Fruit fly (Drosophila melanogaster) whole organism, embryonic: ENCODE data around the gene mh.
A peak's percentile ranks its signal among the peaks of the same experiment; 100 is the strongest.

Experiments
- CG12219 ChIP-seq: fragments of 200-800 bp; sonication (Bioruptor generic); optimal IDR thresholded peaks from 3 replicates; lab custom pipeline; 2018; ENCODE audit warnings: missing biosample characterization, mild to moderate bottlenecking, missing genetic modification characterization
- CG13624 ChIP-seq: fragments of 200-800 bp; sonication (Bioruptor generic); optimal IDR thresholded peaks from 2 replicates; lab custom pipeline; 2016; ENCODE audit warnings: missing biosample characterization, missing genetic modification characterization
- CG13894 ChIP-seq: fragments of 200-800 bp; sonication (Bioruptor generic); optimal IDR thresholded peaks from 3 replicates; lab custom pipeline; 2018; ENCODE audit warnings: missing biosample characterization, mild to moderate bottlenecking, missing genetic modification characterization, moderate library complexity
- CG17359 ChIP-seq: fragments of 200-800 bp; sonication (Bioruptor generic); optimal IDR thresholded peaks from 3 replicates; lab custom pipeline; 2018; ENCODE audit warnings: missing biosample characterization, mild to moderate bottlenecking, missing genetic modification characterization, moderate library complexity
- CG1792 ChIP-seq: fragments of 200-800 bp; sonication (Bioruptor generic); optimal IDR thresholded peaks from 2 replicates; lab custom pipeline; 2016; ENCODE audit warnings: missing biosample characterization, missing genetic modification characterization
- CG18619 ChIP-seq: fragments of 200-800 bp; sonication (Bioruptor generic); optimal IDR thresholded peaks from 3 replicates; lab custom pipeline; 2017; ENCODE audit warnings: missing biosample characterization, mild to moderate bottlenecking, missing genetic modification characterization
- CG2120 ChIP-seq: fragments of 200-800 bp; sonication (Bioruptor generic); optimal IDR thresholded peaks from 3 replicates; lab custom pipeline; 2016; ENCODE audit warnings: missing biosample characterization, missing genetic modification characterization
- CG32767 ChIP-seq: fragments of 200-800 bp; sonication (Bioruptor generic); IDR thresholded peaks from 2 replicates; pipeline ENCODE4 v1.3.6; 2022; ENCODE audit warnings: missing biosample characterization, missing genetic modification characterization
- CG3838 ChIP-seq: fragments of 200-800 bp; sonication (Bioruptor generic); optimal IDR thresholded peaks from 3 replicates; lab custom pipeline; 2016; ENCODE audit warnings: missing biosample characterization, missing genetic modification characterization
- CG3995 ChIP-seq: fragments of 200-800 bp; sonication (Bioruptor generic); optimal IDR thresholded peaks from 3 replicates; lab custom pipeline; 2016; ENCODE audit warnings: missing biosample characterization, missing genetic modification characterization
- CG42726 ChIP-seq: fragments of 200-800 bp; sonication (Bioruptor generic); IDR thresholded peaks from 2 replicates; pipeline ENCODE4 v1.3.6; 2022; ENCODE audit warnings: missing biosample characterization, missing genetic modification characterization; ENCODE audit not compliant: partially characterized antibody
- CG4854 ChIP-seq: fragments of 200-800 bp; sonication (Bioruptor generic); optimal IDR thresholded peaks from 2 replicates; lab custom pipeline; 2016; ENCODE audit warnings: missing biosample characterization, missing genetic modification characterization, inconsistent platforms
- CG6175 ChIP-seq: fragments of 200-800 bp; sonication (Bioruptor generic); IDR thresholded peaks from 3 replicates; pipeline ENCODE4 v1.3.6; 2022; ENCODE audit warnings: missing biosample characterization, missing genetic modification characterization
- CG6791 ChIP-seq: fragments of 200-800 bp; sonication (Bioruptor generic); IDR thresholded peaks from 3 replicates; pipeline ENCODE4 v1.3.6; 2022; ENCODE audit warnings: missing biosample characterization, missing genetic modification characterization; ENCODE audit not compliant: partially characterized antibody
- CG6813 ChIP-seq: fragments of 200-800 bp; sonication (Bioruptor generic); optimal IDR thresholded peaks from 2 replicates; lab custom pipeline; 2017; ENCODE audit warnings: missing biosample characterization, missing genetic modification characterization, mild to moderate bottlenecking, moderate library complexity, missing genetic modification reagents
- CG7271 ChIP-seq: fragments of 200-800 bp; sonication (Bioruptor generic); optimal IDR thresholded peaks from 2 replicates; lab custom pipeline; 2018; ENCODE audit warnings: missing biosample characterization, mild to moderate bottlenecking, missing genetic modification characterization, moderate library complexity
- CG7786 ChIP-seq: fragments of 200-800 bp; sonication (Bioruptor generic); optimal IDR thresholded peaks from 2 replicates; lab custom pipeline; 2016; ENCODE audit warnings: missing biosample characterization, missing genetic modification characterization
- D ChIP-seq, 2 experiments: fragments of 200-800 bp in 1 of 2; fragments of >200 bp in 1 of 2; sonication (Bioruptor generic) in 1 of 2; optimal IDR thresholded peaks; 2 replicates in 1 of 2; 3 replicates in 1 of 2; lab custom pipeline; 2017; ENCODE audit warnings: mild to moderate bottlenecking in 1 of 2, missing biosample characterization in 1 of 2, missing genetic modification characterization in 1 of 2, missing genetic modification reagents in 1 of 2
- Dref ChIP-seq: fragments of 200-800 bp; sonication (Bioruptor generic); IDR thresholded peaks from 2 replicates; pipeline ENCODE4 v1.3.6; 2022; ENCODE audit warnings: missing biosample characterization, missing genetic modification characterization
- GATAe ChIP-seq: fragments of 200-800 bp; sonication (Bioruptor generic); conservative IDR thresholded peaks from 2 replicates; pipeline ENCODE4 v1.3.6; 2022; ENCODE audit warnings: missing biosample characterization, missing genetic modification characterization
- Gug ChIP-seq: fragments of 200-800 bp; sonication (Bioruptor generic); IDR thresholded peaks from 4 replicates; pipeline ENCODE4 v1.3.6; 2022; ENCODE audit warnings: missing biosample characterization, missing genetic modification characterization
- Lim3 ChIP-seq: fragments of 200-800 bp; sonication (Bioruptor generic); IDR thresholded peaks from 2 replicates; pipeline ENCODE4 v1.3.6; 2022; ENCODE audit warnings: missing biosample characterization, missing genetic modification characterization
- Neu2 ChIP-seq: fragments of 200-800 bp; sonication (Bioruptor generic); optimal IDR thresholded peaks from 3 replicates; lab custom pipeline; 2016; ENCODE audit warnings: missing biosample characterization, missing genetic modification characterization, borderline replicate concordance
- Nf-YA ChIP-seq: fragments of 200-800 bp; sonication (Bioruptor generic); IDR thresholded peaks from 2 replicates; pipeline ENCODE4 v1.3.6; 2022; ENCODE audit warnings: missing biosample characterization, missing genetic modification characterization
- Ssrp ChIP-seq: fragments of 200-800 bp; sonication (Bioruptor generic); optimal IDR thresholded peaks from 2 replicates; lab custom pipeline; 2018; ENCODE audit warnings: missing biosample characterization, mild to moderate bottlenecking, missing genetic modification characterization, moderate library complexity
- TFAM ChIP-seq: fragments of 200-800 bp; sonication (Bioruptor generic); optimal IDR thresholded peaks from 2 replicates; lab custom pipeline; 2017; ENCODE audit warnings: missing biosample characterization, missing genetic modification characterization, inconsistent platforms
- Tbp ChIP-seq: fragments of >200 bp; optimal IDR thresholded peaks from 2 replicates; lab custom pipeline; 2018; ENCODE audit warnings: missing biosample characterization, missing genetic modification characterization
- Trl ChIP-seq, 3 experiments: fragments of >200 bp in 2 of 3; fragments of 200-800 bp in 1 of 3; sonication (Bioruptor generic) in 1 of 3; optimal IDR thresholded peaks; 2 replicates in 1 of 3; 3 replicates in 2 of 3; lab custom pipeline; 2016 to 2017; ENCODE audit warnings: missing biosample characterization in 1 of 3, missing genetic modification characterization in 1 of 3
- YL-1 ChIP-seq: fragments of 200-800 bp; sonication (Bioruptor generic); optimal IDR thresholded peaks from 3 replicates; lab custom pipeline; 2017; ENCODE audit warnings: missing biosample characterization, mild to moderate bottlenecking, missing genetic modification characterization
- bbx ChIP-seq: fragments of 200-800 bp; sonication (Bioruptor generic); IDR thresholded peaks from 2 replicates; pipeline ENCODE4 v1.3.6; 2022; ENCODE audit warnings: missing biosample characterization, missing genetic modification characterization; ENCODE audit not compliant: partially characterized antibody
- bigmax ChIP-seq: fragments of 200-800 bp; sonication (Bioruptor generic); optimal IDR thresholded peaks from 2 replicates; lab custom pipeline; 2018; ENCODE audit warnings: missing biosample characterization, mild to moderate bottlenecking, missing genetic modification characterization
- cad ChIP-seq: fragments of >200 bp; optimal IDR thresholded peaks from 2 replicates; lab custom pipeline; 2017; ENCODE audit warnings: missing biosample characterization, missing genetic modification characterization
- chif ChIP-seq, 2 experiments: fragments of 200-800 bp; sonication (Bioruptor generic); optimal IDR thresholded peaks; 3 replicates each; lab custom pipeline; 2016; ENCODE audit warnings: missing biosample characterization in 2 of 2, missing genetic modification characterization in 2 of 2
- chm ChIP-seq: fragments of 200-800 bp; sonication (Bioruptor generic); IDR thresholded peaks from 2 replicates; pipeline ENCODE4 v1.3.6; 2022; ENCODE audit warnings: missing biosample characterization, missing genetic modification characterization
- crc ChIP-seq: fragments of 200-800 bp; sonication (Bioruptor generic); optimal IDR thresholded peaks from 2 replicates; lab custom pipeline; 2016; ENCODE audit warnings: missing biosample characterization, missing genetic modification characterization
- crol ChIP-seq: fragments of 200-800 bp; sonication (Bioruptor generic); IDR thresholded peaks from 2 replicates; pipeline ENCODE4 v1.3.6; 2022; ENCODE audit warnings: missing biosample characterization, missing genetic modification characterization
- dimm ChIP-seq: fragments of 200-800 bp; sonication (Bioruptor generic); IDR thresholded peaks from 2 replicates; pipeline ENCODE4 v1.3.6; 2022; ENCODE audit warnings: missing biosample characterization, missing genetic modification characterization
- dysf ChIP-seq: fragments of 200-800 bp; sonication (Bioruptor generic); IDR thresholded peaks from 3 replicates; pipeline ENCODE4 v1.3.6; 2022; ENCODE audit warnings: missing biosample characterization, missing genetic modification characterization
- eve ChIP-seq, 2 experiments: fragments of >200 bp; optimal IDR thresholded peaks; 2 replicates each; lab custom pipeline; 2017; ENCODE audit warnings: missing biosample characterization in 2 of 2, missing genetic modification characterization in 2 of 2
- grn ChIP-seq: fragments of 200-800 bp; sonication (Bioruptor generic); optimal IDR thresholded peaks from 3 replicates; lab custom pipeline; 2017; ENCODE audit warnings: missing biosample characterization, missing genetic modification characterization
- gsb ChIP-seq: fragments of 200-800 bp; sonication (Bioruptor generic); IDR thresholded peaks from 2 replicates; pipeline ENCODE4 v1.3.6; 2022; ENCODE audit warnings: missing biosample characterization, missing genetic modification characterization
- gsb-n ChIP-seq: fragments of 200-800 bp; sonication (Bioruptor generic); optimal IDR thresholded peaks from 3 replicates; lab custom pipeline; 2018; ENCODE audit warnings: missing biosample characterization, mild to moderate bottlenecking, missing genetic modification characterization
- h ChIP-seq: fragments of >200 bp; optimal IDR thresholded peaks from 2 replicates; lab custom pipeline; 2017
- hkb ChIP-seq, 2 experiments: fragments of 200-800 bp in 1 of 2; fragments of >200 bp in 1 of 2; sonication (Bioruptor generic) in 1 of 2; IDR thresholded peaks in 1 of 2; optimal IDR thresholded peaks in 1 of 2; 2 replicates each; pipeline versions ENCODE4 v1.3.6 to Lab custom; 2017 to 2022; ENCODE audit warnings: missing biosample characterization in 1 of 2, missing genetic modification characterization in 1 of 2
- ken ChIP-seq: fragments of 200-800 bp; sonication (Bioruptor generic); IDR thresholded peaks from 3 replicates; pipeline ENCODE4 v1.3.6; 2022; ENCODE audit warnings: missing biosample characterization, missing genetic modification characterization
- nerfin-1 ChIP-seq: fragments of 200-800 bp; sonication (Bioruptor generic); optimal IDR thresholded peaks from 3 replicates; lab custom pipeline; 2019; ENCODE audit warnings: missing biosample characterization, mild to moderate bottlenecking, missing genetic modification characterization, moderate library complexity
- sd ChIP-seq: fragments of 200-800 bp; sonication (Bioruptor generic); optimal IDR thresholded peaks from 3 replicates; lab custom pipeline; 2018; ENCODE audit warnings: missing biosample characterization, mild to moderate bottlenecking, missing genetic modification characterization, moderate library complexity
- sens ChIP-seq: fragments of 200-800 bp; sonication (Bioruptor generic); peaks from one replicate; lab custom pipeline; 2016; ENCODE audit warnings: missing biosample characterization, missing genetic modification characterization
- shn ChIP-seq: fragments of 200-800 bp; sonication (Bioruptor generic); optimal IDR thresholded peaks from 3 replicates; lab custom pipeline; 2016; ENCODE audit warnings: missing biosample characterization, missing genetic modification characterization
- slou ChIP-seq: fragments of 200-800 bp; sonication (Bioruptor generic); optimal IDR thresholded peaks from 3 replicates; lab custom pipeline; 2016; ENCODE audit warnings: missing biosample characterization, missing genetic modification characterization
- tup ChIP-seq: fragments of 200-800 bp; sonication (Bioruptor generic); optimal IDR thresholded peaks from 2 replicates; lab custom pipeline; 2016; ENCODE audit warnings: missing biosample characterization, mild to moderate bottlenecking, missing genetic modification characterization, moderate library complexity

mh gene

DNA sequence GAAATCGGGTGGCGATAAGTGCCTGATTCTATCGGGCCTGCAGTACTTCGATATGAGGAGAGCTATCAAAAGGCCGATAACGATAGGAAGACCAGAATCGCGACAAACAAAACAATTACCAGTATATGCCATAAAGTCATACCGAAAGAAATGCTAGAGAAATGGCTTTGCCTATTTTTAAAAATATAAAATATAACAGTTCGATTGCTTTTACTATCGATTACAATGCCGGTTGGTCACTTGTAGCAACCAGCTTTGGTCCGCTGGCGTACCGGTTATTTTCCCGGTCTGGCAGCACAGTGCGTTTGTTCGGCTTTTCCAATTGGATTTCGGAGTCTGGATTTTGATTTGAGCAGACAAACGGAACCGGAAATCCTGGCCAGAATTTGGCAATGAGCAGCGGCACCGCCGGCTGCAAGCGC lies 12.8 kb downstream of the mh start, which contains the start of the genes shtd, CG6294 and CG6299 (continued):
- TF ChIP-seq dimm (GFP tag; lab: Robert Waterston, UW) (no peak), CG18619 (no peak), slou (GFP tag; lab: Kevin White, UChicago) (no peak), CG4854 (GFP tag; lab: Kevin White, UChicago) (no peak), chm (GFP tag; lab: Robert Waterston, UW) (no peak), Ssrp (tag; lab: Kevin White, UChicago) (no peak), nerfin-1 (no peak), Nf-YA (no peak), Neu2 (GFP tag; lab: Kevin White, UChicago) (no peak), shn (GFP tag; lab: Kevin White, UChicago) (no peak), CG7271 (tag; lab: Kevin White, UChicago) (no peak), hkb (optimal IDR thresholded peaks at IDR 0.05; lab: Kevin White, UChicago) (no peak), hkb (GFP tag; IDR thresholded peaks at IDR 0.05; lab: Robert Waterston, UW) (no peak), CG32767 (GFP tag; lab: Robert Waterston, UW) (no peak), YL-1 (GFP tag; lab: Kevin White, UChicago) (peak; percentile 67), Trl (optimal IDR thresholded peaks at IDR 0.05; lab: Kevin White, UChicago) (no peak), Trl (GFP tag; optimal IDR thresholded peaks at IDR 0.05; lab: Kevin White, UChicago) (no peak), ken (0 out of 3 replicates have a peak, but pooled peaks have one; percentile 39), bigmax (GFP tag; lab: Kevin White, UChicago) (no peak), D (optimal IDR thresholded peaks at IDR 0.05; lab: Kevin White, UChicago) (no peak), D (GFP tag; optimal IDR thresholded peaks at IDR 0.05; lab: Kevin White, UChicago) (no peak), gsb-n (tag; lab: Kevin White, UChicago) (no peak), CG3995 (GFP tag; lab: Kevin White, UChicago) (no peak), TFAM (GFP tag; lab: Kevin White, UChicago) (no peak), CG13624 (GFP tag; lab: Kevin White, UChicago) (no peak), eve (GFP tag; optimal IDR thresholded peaks at IDR 0.05; lab: Kevin White, UChicago) (no peak), tup (GFP tag; lab: Kevin White, UChicago) (no peak), bbx (peak; percentile 93), dysf (GFP tag; lab: Robert Waterston, UW) (no peak), crol (GFP tag; lab: Robert Waterston, UW) (no peak), Lim3 (GFP tag; lab: Robert Waterston, UW) (no peak), CG1792 (GFP tag; lab: Kevin White, UChicago) (no peak), CG12219 (no peak), CG2120 (GFP tag; lab: Kevin White, UChicago) (peak; percentile 24), Dref (GFP tag; lab: Robert Waterston, UW) (peak; percentile 96), gsb (GFP tag; lab: Robert Waterston, UW) (no peak), CG6175 (GFP tag; lab: Robert Waterston, UW) (no peak), CG42726 (GFP tag; lab: Robert Waterston, UW) (peak; percentile 74), sens (GFP tag; lab: Kevin White, UChicago) (peak; percentile 84), CG6813 (GFP tag; lab: Kevin White, UChicago) (no peak), CG3838 (GFP tag; lab: Kevin White, UChicago) (no peak), chif (GFP tag; optimal IDR thresholded peaks at IDR 0.05; lab: Kevin White, UChicago) (no peak), CG7786 (GFP tag; lab: Kevin White, UChicago) (no peak), CG17359 (tag; lab: Kevin White, UChicago) (no peak), crc (GFP tag; lab: Kevin White, UChicago) (no peak), cad (no peak), Tbp (GFP tag; lab: Kevin White, UChicago) (no peak), CG6791 (peak; percentile 97), Gug (GFP tag; lab: Robert Waterston, UW) (no peak; the same call in 3 of the 4 replicates), grn (GFP tag; lab: Kevin White, UChicago) (no peak), CG13894 (tag; lab: Kevin White, UChicago) (no peak), GATAe (no peak), sd (tag; lab: Kevin White, UChicago) (no peak), h (lab: Kevin White, UChicago) (no peak)
